Worm (Caenorhabditis elegans) whole organism, L4 larva: ENCODE results near the gene glb-23.

ENCODE experiments used
- R02D3.7 ChIP-seq: fragments of 150-350 bp; sonication (generic microtip); optimal IDR thresholded peaks from 3 replicates; lab custom pipeline; 2014; ENCODE audit warnings: missing biosample characterization, missing genetic modification characterization
- Y75B8A.6 ChIP-seq: fragments of 200-800 bp; sonication (Bioruptor generic); IDR thresholded peaks from 2 replicates; pipeline ENCODE4 v1.3.6; 2022; ENCODE audit warnings: missing genetic modification reagents, missing genetic modification characterization, missing compliant biosample characterization
- ZK546.5 ChIP-seq, 2 experiments: sonication (generic microtip); optimal IDR thresholded peaks; 2 replicates each; lab custom pipeline; 2017; ENCODE audit warnings: missing biosample characterization in 2 of 2, missing genetic modification characterization in 2 of 2
- egl-27 ChIP-seq: sonication (generic microtip); optimal IDR thresholded peaks from 3 replicates; lab custom pipeline; 2017; ENCODE audit warnings: missing biosample characterization, missing genetic modification reagents, missing genetic modification characterization
- lin-13 ChIP-seq: fragments of 150-350 bp; optimal IDR thresholded peaks from 2 replicates; lab custom pipeline; 2014; ENCODE audit warnings: missing biosample characterization, missing genetic modification reagents, missing genetic modification characterization
- lin-39 ChIP-seq: fragments of 150-350 bp; optimal IDR thresholded peaks from 2 replicates; lab custom pipeline; 2014; ENCODE audit warnings: missing biosample characterization, missing genetic modification reagents, missing genetic modification characterization
- lir-3 ChIP-seq: sonication (generic microtip); optimal IDR thresholded peaks from 2 replicates; lab custom pipeline; 2016; ENCODE audit warnings: mild to moderate bottlenecking, missing genetic modification characterization, missing compliant biosample characterization
- nhr-76 ChIP-seq: fragments of 150-350 bp; optimal IDR thresholded peaks from 2 replicates; lab custom pipeline; 2014; ENCODE audit warnings: missing biosample characterization, missing genetic modification characterization
- nhr-77 ChIP-seq: fragments of 150-350 bp; optimal IDR thresholded peaks from 2 replicates; lab custom pipeline; 2014; ENCODE audit warnings: missing biosample characterization, missing genetic modification characterization
- tag-97 ChIP-seq: fragments of 200-800 bp; sonication (Bioruptor generic); IDR thresholded peaks from 2 replicates; pipeline ENCODE4 v1.3.6; 2022; ENCODE audit warnings: missing genetic modification characterization, missing compliant biosample characterization
- unc-39 ChIP-seq: sonication (generic microtip); optimal IDR thresholded peaks from 2 replicates; lab custom pipeline; 2017; ENCODE audit warnings: missing biosample characterization, missing genetic modification characterization
- zag-1 ChIP-seq: fragments of 150-350 bp; optimal IDR thresholded peaks from 2 replicates; lab custom pipeline; 2014; ENCODE audit warnings: missing biosample characterization, missing genetic modification characterization
- ztf-11 ChIP-seq: fragments of 150-350 bp; optimal IDR thresholded peaks from 2 replicates; lab custom pipeline; 2014; ENCODE audit warnings: missing biosample characterization, missing genetic modification characterization

- TF ChIP-seq unc-39 (tag; lab: Kevin White, UChicago): no peak
- no peak for TF ChIP-seq R02D3.7 (tag; lab: Kevin White, UChicago)
- TF ChIP-seq ztf-11 (tag; lab: Kevin White, UChicago): no peak
- no peak for TF ChIP-seq lin-13 (GFP tag; lab: Kevin White, UChicago)
- TF ChIP-seq Y75B8A.6 (GFP tag; lab: Robert Waterston, UW): no peak
- no peak for TF ChIP-seq lin-39 (tag; lab: Kevin White, UChicago)
- TF ChIP-seq nhr-77 (tag; lab: Kevin White, UChicago): no peak
- TF ChIP-seq ZK546.5 (tag; optimal IDR thresholded peaks at IDR 0.05; lab: Kevin White, UChicago): no peak
- TF ChIP-seq zag-1 (tag; lab: Kevin White, UChicago): no peak
- TF ChIP-seq lir-3 (tag; lab: Kevin White, UChicago): no peak
- TF ChIP-seq nhr-76 (tag; lab: Kevin White, UChicago): no peak
- no peak for TF ChIP-seq tag-97 (GFP tag; lab: Robert Waterston, UW)
- no peak for TF ChIP-seq egl-27 (tag; lab: Kevin White, UChicago)
These were observed 8.0 kb downstream of the glb-23 start for ce11 chrIV:7211313-7211712.
